Worm (Caenorhabditis elegans) whole organism, L3 larva: ENCODE results near the gene sym-4.
A peak's percentile ranks its signal among the peaks of the same experiment; 100 is the strongest.

ENCODE experiments used
- R02D3.7 ChIP-seq: fragments of 150-350 bp; optimal IDR thresholded peaks from 2 replicates; lab custom pipeline; 2014; ENCODE audit warnings: missing biosample characterization, missing genetic modification characterization
- ama-1 ChIP-seq: fragments of 150-350 bp; optimal IDR thresholded peaks from 2 replicates; lab custom pipeline; 2018
- ceh-82 ChIP-seq: fragments of 150-350 bp; optimal IDR thresholded peaks from 2 replicates; lab custom pipeline; 2014; ENCODE audit warnings: missing biosample characterization, missing genetic modification characterization
- daf-12 ChIP-seq: fragments of 150-350 bp; optimal IDR thresholded peaks from 2 replicates; lab custom pipeline; 2014; ENCODE audit warnings: missing biosample characterization, missing genetic modification reagents, missing genetic modification characterization
- elt-3 ChIP-seq, 3 experiments: fragments of 150-350 bp in 1 of 3; sonication (generic microtip) in 2 of 3; optimal IDR thresholded peaks; 2 replicates in 2 of 3; 4 replicates in 1 of 3; lab custom pipeline; 2014 to 2017; ENCODE audit warnings: missing biosample characterization in 3 of 3, missing genetic modification characterization in 3 of 3
- fkh-10 ChIP-seq: sonication (generic microtip); optimal IDR thresholded peaks from 2 replicates; lab custom pipeline; 2017; ENCODE audit warnings: missing biosample characterization, missing genetic modification reagents, missing genetic modification characterization
- mml-1 ChIP-seq: fragments of 150-350 bp; sonication (generic microtip); optimal IDR thresholded peaks from 3 replicates; lab custom pipeline; 2014; ENCODE audit warnings: missing biosample characterization, missing genetic modification characterization
- nhr-11 ChIP-seq: fragments of 150-350 bp; optimal IDR thresholded peaks from 2 replicates; lab custom pipeline; 2014; ENCODE audit warnings: missing biosample characterization, missing genetic modification characterization
- nhr-12 ChIP-seq: fragments of 150-350 bp; optimal IDR thresholded peaks from 2 replicates; lab custom pipeline; 2014; ENCODE audit warnings: missing biosample characterization, missing genetic modification characterization
- nhr-237 ChIP-seq: fragments of 150-350 bp; optimal IDR thresholded peaks from 2 replicates; lab custom pipeline; 2014; ENCODE audit warnings: missing biosample characterization, missing genetic modification characterization
- nhr-28 ChIP-seq: fragments of 150-350 bp; optimal IDR thresholded peaks from 2 replicates; lab custom pipeline; 2014; ENCODE audit warnings: missing biosample characterization, missing genetic modification characterization
- pha-4 ChIP-seq: fragments of 150-350 bp; optimal IDR thresholded peaks from 2 replicates; lab custom pipeline; 2014; ENCODE audit warnings: missing biosample characterization, missing genetic modification reagents, missing genetic modification characterization

DNA sequence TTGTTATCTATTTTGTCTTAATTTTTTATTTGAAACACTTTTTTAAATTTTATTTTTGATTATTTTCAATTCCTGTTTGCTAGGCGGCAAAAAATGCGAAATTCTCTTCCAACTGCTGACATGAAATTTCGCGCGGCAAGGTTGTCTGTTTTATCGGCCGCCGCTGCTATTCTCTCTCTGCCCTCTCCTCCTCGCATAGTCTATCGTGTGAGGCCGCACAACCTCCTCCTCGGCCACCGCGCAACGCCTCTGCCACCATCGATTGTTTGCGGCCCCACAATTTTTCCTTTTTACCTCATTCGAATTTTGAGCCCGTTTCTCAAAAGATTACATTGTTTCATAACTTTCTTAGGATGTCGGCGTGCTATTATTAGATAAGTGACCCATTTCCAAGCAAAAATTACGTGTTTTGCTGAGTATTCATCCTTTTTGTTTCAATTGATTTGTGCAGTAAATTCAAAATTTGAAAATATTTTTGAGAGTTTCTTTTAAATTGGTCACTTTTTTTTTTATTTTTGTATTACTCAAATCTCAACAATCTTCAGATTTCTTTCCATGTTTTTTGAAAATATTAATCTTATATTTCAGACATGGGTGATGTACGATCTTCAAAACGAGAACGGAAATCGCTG, 42.0 kb downstream of the sym-4 start, which contains the start of gene F28H6.4:
- TF ChIP-seq nhr-28 (tag; lab: Kevin White, UChicago), result no peak
- no peak for TF ChIP-seq nhr-12
- TF ChIP-seq nhr-11 (tag; lab: Kevin White, UChicago), result no peak
- no peak for TF ChIP-seq nhr-237 (tag; lab: Kevin White, UChicago)
- no peak for TF ChIP-seq mml-1 (tag; lab: Kevin White, UChicago)
- TF ChIP-seq ama-1 (lab: Kevin White, UChicago), result no peak
- TF ChIP-seq ceh-82 (tag; lab: Kevin White, UChicago), result no peak
- peak; percentile 34 for TF ChIP-seq pha-4 (tag; lab: Kevin White, UChicago)
- TF ChIP-seq fkh-10 (GFP tag; lab: Kevin White, UChicago), result no peak
- no peak for TF ChIP-seq R02D3.7 (tag; lab: Kevin White, UChicago)
- TF ChIP-seq daf-12 (tag; lab: Kevin White, UChicago), result no peak
- no peak for TF ChIP-seq elt-3 (tag; optimal IDR thresholded peaks at IDR 0.05; lab: Kevin White, UChicago)
